Fruit fly (Drosophila melanogaster) whole organism, pupa: ENCODE results near the gene CG32333.

Source experiments
- CG10348 ChIP-seq: fragments of 200-800 bp; sonication (Bioruptor generic); IDR thresholded peaks from 2 replicates; pipeline ENCODE4 v1.3.6; 2022; ENCODE audit warnings: missing biosample characterization, missing genetic modification characterization
- CG12605 ChIP-seq: fragments of 200-800 bp; sonication (Bioruptor generic); IDR thresholded peaks from 2 replicates; pipeline ENCODE4 v1.3.6; 2022; ENCODE audit warnings: missing biosample characterization, missing genetic modification characterization
- CG13204 ChIP-seq: fragments of 200-800 bp; sonication (Bioruptor generic); optimal IDR thresholded peaks from 2 replicates; lab custom pipeline; 2018; ENCODE audit warnings: missing biosample characterization, mild to moderate bottlenecking, missing genetic modification characterization, moderate library complexity
- CG14655 ChIP-seq: fragments of 200-800 bp; sonication (Bioruptor generic); optimal IDR thresholded peaks from 3 replicates; lab custom pipeline; 2017; ENCODE audit warnings: mild to moderate bottlenecking, missing biosample characterization, missing genetic modification reagents, missing genetic modification characterization
- CG15710 ChIP-seq: fragments of 200-800 bp; sonication (Bioruptor generic); optimal IDR thresholded peaks from 2 replicates; lab custom pipeline; 2018; ENCODE audit warnings: missing biosample characterization, mild to moderate bottlenecking, missing genetic modification characterization, moderate library complexity
- CG17806 ChIP-seq: fragments of 200-800 bp; sonication (Bioruptor generic); optimal IDR thresholded peaks from 2 replicates; lab custom pipeline; 2018; ENCODE audit warnings: missing biosample characterization, mild to moderate bottlenecking, missing genetic modification characterization, moderate library complexity
- CG32121 ChIP-seq: fragments of 200-800 bp; sonication (Bioruptor generic); IDR thresholded peaks from 2 replicates; pipeline ENCODE4 v1.3.6; 2022; ENCODE audit warnings: missing biosample characterization, missing genetic modification characterization
- CG34367 ChIP-seq: fragments of 200-800 bp; sonication (Bioruptor generic); optimal IDR thresholded peaks from 2 replicates; lab custom pipeline; 2018; ENCODE audit warnings: missing biosample characterization, mild to moderate bottlenecking, missing genetic modification characterization
- CG4496 ChIP-seq: fragments of 200-800 bp; sonication (Bioruptor generic); IDR thresholded peaks from 3 replicates; pipeline ENCODE4 v1.3.6; 2022; ENCODE audit warnings: missing biosample characterization, missing genetic modification characterization
- CG8159 ChIP-seq: fragments of 200-800 bp; sonication (Bioruptor generic); optimal IDR thresholded peaks from 3 replicates; lab custom pipeline; 2018; ENCODE audit warnings: missing biosample characterization, mild to moderate bottlenecking, missing genetic modification characterization, moderate library complexity
- CG8301 ChIP-seq: fragments of 200-800 bp; sonication (Bioruptor generic); optimal IDR thresholded peaks from 2 replicates; lab custom pipeline; 2018; ENCODE audit warnings: missing biosample characterization, mild to moderate bottlenecking, missing genetic modification characterization
- CG9948 ChIP-seq: fragments of 200-800 bp; sonication (Bioruptor generic); optimal IDR thresholded peaks from 2 replicates; lab custom pipeline; 2018; ENCODE audit warnings: missing biosample characterization, mild to moderate bottlenecking, missing genetic modification characterization, moderate library complexity
- D1 ChIP-seq: fragments of 200-800 bp; sonication (Bioruptor generic); optimal IDR thresholded peaks from 2 replicates; lab custom pipeline; 2018; ENCODE audit warnings: missing biosample characterization, mild to moderate bottlenecking, missing genetic modification characterization, moderate library complexity
- EcR ChIP-seq: fragments of 200-800 bp; sonication (Bioruptor generic); optimal IDR thresholded peaks from 3 replicates; lab custom pipeline; 2019; ENCODE audit warnings: missing biosample characterization, missing genetic modification characterization, mild to moderate bottlenecking, moderate library complexity, missing genetic modification reagents
- Ets98B ChIP-seq: fragments of 200-800 bp; sonication (Bioruptor generic); IDR thresholded peaks from 2 replicates; pipeline ENCODE4 v1.3.6; 2022; ENCODE audit warnings: missing biosample characterization, missing genetic modification characterization
- Pif1A ChIP-seq: fragments of 200-800 bp; sonication (Bioruptor generic); optimal IDR thresholded peaks from 3 replicates; lab custom pipeline; 2016; ENCODE audit warnings: missing biosample characterization, missing genetic modification characterization
- Pif1B ChIP-seq: fragments of 200-800 bp; sonication (Bioruptor generic); optimal IDR thresholded peaks from 3 replicates; lab custom pipeline; 2016; ENCODE audit warnings: missing biosample characterization, missing genetic modification characterization
- Snoo ChIP-seq: fragments of 200-800 bp; sonication (Bioruptor generic); optimal IDR thresholded peaks from 3 replicates; lab custom pipeline; 2017; ENCODE audit warnings: missing biosample characterization, mild to moderate bottlenecking, missing genetic modification characterization, inconsistent platforms
- fd96Ca ChIP-seq: fragments of 200-800 bp; sonication (Bioruptor generic); IDR thresholded peaks from 3 replicates; pipeline ENCODE4 v1.3.6; 2022; ENCODE audit warnings: missing biosample characterization, missing genetic modification characterization
- gl ChIP-seq: fragments of 200-800 bp; sonication (Bioruptor generic); optimal IDR thresholded peaks from 2 replicates; lab custom pipeline; 2018; ENCODE audit warnings: missing biosample characterization, mild to moderate bottlenecking, missing genetic modification characterization
- rn ChIP-seq: fragments of 200-800 bp; sonication (Bioruptor generic); IDR thresholded peaks from 2 replicates; pipeline ENCODE4 v1.3.6; 2022; ENCODE audit warnings: missing biosample characterization, missing genetic modification characterization

CG32333 gene

DNA sequence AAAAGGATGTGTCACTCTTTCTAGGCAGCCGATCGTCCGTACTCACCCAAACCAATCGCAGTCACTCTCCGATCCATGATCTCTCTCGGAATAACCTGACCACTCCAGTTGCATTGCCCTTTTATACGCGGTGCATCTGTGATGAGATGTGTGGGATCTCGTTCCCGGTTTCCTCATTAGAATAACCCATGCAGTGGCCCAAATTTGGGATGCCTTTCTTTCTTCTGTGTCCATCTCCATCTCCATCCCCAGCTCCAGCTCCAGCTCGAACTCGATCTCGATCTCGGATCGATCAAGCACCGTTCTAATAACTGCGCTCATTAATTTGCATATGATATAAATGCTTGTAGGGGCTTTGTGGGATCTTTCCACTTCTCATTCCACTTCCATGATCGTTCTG is 47.0 kb downstream of the CG32333 start, which contains the start of gene CG9184:
TSS of gene CG9184 (minus strand) at position 101 of the 400 bp plus-strand sequence.
- TF ChIP-seq CG12605 (GFP tag; lab: Robert Waterston, UW) = no peak
- TF ChIP-seq D1 (tag; lab: Kevin White, UChicago) = no peak

- TF ChIP-seq rn (GFP tag; lab: Robert Waterston, UW) (no peak), Pif1A (no peak), EcR (GFP tag; lab: Kevin White, UChicago) (no peak), CG9948 (tag; lab: Kevin White, UChicago) (peak; percentile 14), CG15710 (tag; lab: Kevin White, UChicago) (peak; percentile 9), Ets98B (GFP tag; lab: Robert Waterston, UW) (no peak), Pif1B (no peak), fd96Ca (0 out of 3 replicates have a peak, but pooled peaks have one; percentile 7), CG17806 (peak; percentile 23), CG13204 (GFP tag; lab: Kevin White, UChicago) (no peak), CG12605 (GFP tag; lab: Robert Waterston, UW) (no peak), CG34367 (tag; lab: Kevin White, UChicago) (no peak), CG14655 (no peak), D1 (tag; lab: Kevin White, UChicago) (no peak), Snoo (tag; lab: Kevin White, UChicago) (no peak), CG32121 (no peak), CG8159 (tag; lab: Kevin White, UChicago) (no peak), gl (tag; lab: Kevin White, UChicago) (no peak), CG4496 (GFP tag; lab: Robert Waterston, UW) (0 out of 3 replicates have a peak, but pooled peaks have one; percentile 18)
Observed at dm6 chr3L:1323136-1323535, 47.4 kb downstream of the CG32333 start.

- TF ChIP-seq CG8159 (tag; lab: Kevin White, UChicago) = no peak
- TF ChIP-seq Pif1A = no peak
- no peak for TF ChIP-seq CG34367 (tag; lab: Kevin White, UChicago)
- TF ChIP-seq D1 (tag; lab: Kevin White, UChicago) = no peak
- TF ChIP-seq CG8301 (tag; lab: Kevin White, UChicago) = no peak
- no peak for TF ChIP-seq rn (GFP tag; lab: Robert Waterston, UW)
- no peak for TF ChIP-seq CG13204 (GFP tag; lab: Kevin White, UChicago)
- TF ChIP-seq CG4496 (GFP tag; lab: Robert Waterston, UW) = no peak
- TF ChIP-seq EcR (GFP tag; lab: Kevin White, UChicago) = no peak
- no peak for TF ChIP-seq Pif1B
- no peak for TF ChIP-seq CG17806
- TF ChIP-seq CG9948 (tag; lab: Kevin White, UChicago) = no peak
- no peak for TF ChIP-seq Ets98B (GFP tag; lab: Robert Waterston, UW)
- TF ChIP-seq CG10348 (GFP tag; lab: Robert Waterston, UW) = no peak
Observed at dm6 chr3L:1324818-1325625, 49.3 kb downstream of the CG32333 start.

DNA sequence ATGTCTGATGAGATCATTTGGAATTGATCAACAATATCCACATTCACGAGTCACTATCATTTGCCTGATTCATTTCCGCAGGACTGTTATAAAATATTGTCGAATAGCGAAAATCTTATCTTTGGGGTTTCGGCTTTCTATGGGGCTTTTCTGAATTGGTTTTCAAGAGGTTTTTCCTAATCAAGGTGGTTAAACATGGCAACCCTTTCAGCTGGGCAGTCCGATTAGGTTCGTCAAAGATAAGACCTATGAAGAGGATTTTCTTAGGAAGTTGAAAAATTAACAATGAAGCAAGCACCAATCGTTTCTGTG is 49.8 kb downstream of the CG32333 start:
- TF ChIP-seq EcR (GFP tag; lab: Kevin White, UChicago) (no peak), CG17806 (no peak), CG10348 (GFP tag; lab: Robert Waterston, UW) (no peak), CG34367 (tag; lab: Kevin White, UChicago) (no peak), Ets98B (GFP tag; lab: Robert Waterston, UW) (no peak), CG9948 (tag; lab: Kevin White, UChicago) (no peak), CG8301 (tag; lab: Kevin White, UChicago) (no peak), CG15710 (tag; lab: Kevin White, UChicago) (no peak), fd96Ca (no peak), CG4496 (GFP tag; lab: Robert Waterston, UW) (no peak), D1 (tag; lab: Kevin White, UChicago) (no peak), CG12605 (GFP tag; lab: Robert Waterston, UW) (no peak), CG13204 (GFP tag; lab: Kevin White, UChicago) (no peak), Snoo (tag; lab: Kevin White, UChicago) (no peak), CG8159 (tag; lab: Kevin White, UChicago) (no peak), CG14655 (no peak), CG32121 (no peak), Pif1A (no peak)

dm6 chr3L:1329724-1330123 is 54.0 kb downstream of the CG32333 start, which contains the start of gene ND-ACP:
Gene ND-ACP (plus strand): TSS chr3L:1329949.
- no peak for TF ChIP-seq EcR (GFP tag; lab: Kevin White, UChicago)
- no peak for TF ChIP-seq fd96Ca
- no peak for TF ChIP-seq Pif1A
- no peak for TF ChIP-seq CG15710 (tag; lab: Kevin White, UChicago)
- TF ChIP-seq Ets98B (GFP tag; lab: Robert Waterston, UW) = no peak
- no peak for TF ChIP-seq CG12605 (GFP tag; lab: Robert Waterston, UW)
- no peak for TF ChIP-seq CG14655

DNA sequence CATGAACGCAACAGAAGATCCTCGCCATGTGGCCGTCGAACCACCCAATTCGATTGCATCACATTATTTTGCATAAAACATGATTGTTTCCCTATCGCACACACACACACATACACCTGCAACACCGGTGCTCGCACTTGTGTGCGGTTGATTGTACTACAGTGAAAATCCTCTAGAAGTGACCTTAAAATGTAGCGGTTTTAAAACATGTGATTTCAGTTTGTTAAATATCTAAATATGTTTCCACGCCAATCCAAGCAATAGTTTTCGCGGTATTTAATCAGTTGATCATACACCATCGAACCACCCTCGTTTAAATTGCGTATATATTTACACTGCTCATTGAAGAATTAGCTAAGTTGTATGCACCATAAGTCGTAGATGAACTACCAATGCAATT is 54.7 kb downstream of the CG32333 start:
- TF ChIP-seq Snoo (tag; lab: Kevin White, UChicago) (no peak), Ets98B (GFP tag; lab: Robert Waterston, UW) (peak; percentile 47; the same call in 1 of the 2 replicates)
